Worm (Caenorhabditis elegans): Measurements from ENCODE around the gene T28D6.4.

ce11 chrIII:11317164-11317620 lies 43.1 kb upstream of the T28D6.4 start, which contains the start of gene mcm-10:
- TF ChIP-seq ref-1 (GFP tag; conservative IDR thresholded peaks at IDR 0.05) (no peak), med-1 (GFP tag; optimal IDR thresholded peaks at IDR 0.05; ENCODE audit: insufficient read depth) (no peak)
